Fruit fly (Drosophila melanogaster): ENCODE measurements around the gene Hr4.

Hr4 gene

dm6 chrX:1951391-1952066 lies 9.8 kb downstream of the Hr4 start:
- TF ChIP-seq insv (optimal IDR thresholded peaks at IDR 0.05) (no peak), Sin3A (optimal IDR thresholded peaks at IDR 0.05) (no peak), Myc (optimal IDR thresholded peaks at IDR 0.05) (no peak), h (optimal IDR thresholded peaks at IDR 0.05) (no peak), ttk (optimal IDR thresholded peaks at IDR 0.05) (no peak), psq (optimal IDR thresholded peaks at IDR 0.05) (no peak)

- TF ChIP-seq insv (optimal IDR thresholded peaks at IDR 0.05): no peak
- TF ChIP-seq psq (optimal IDR thresholded peaks at IDR 0.05): no peak
- no peak for TF ChIP-seq Sin3A (optimal IDR thresholded peaks at IDR 0.05)
- TF ChIP-seq ttk (optimal IDR thresholded peaks at IDR 0.05): no peak
- TF ChIP-seq Myc (optimal IDR thresholded peaks at IDR 0.05): no peak
- TF ChIP-seq h (optimal IDR thresholded peaks at IDR 0.05): no peak
Observed at dm6 chrX:1952898-1953297, 11.2 kb downstream of the Hr4 start.

dm6 chrX:1963192-1963590 lies 21.5 kb downstream of the Hr4 start:
- TF ChIP-seq ttk (optimal IDR thresholded peaks at IDR 0.05): no peak
- no peak for TF ChIP-seq insv (optimal IDR thresholded peaks at IDR 0.05)
- no peak for TF ChIP-seq Sin3A (optimal IDR thresholded peaks at IDR 0.05)
- no peak for TF ChIP-seq Myc (optimal IDR thresholded peaks at IDR 0.05)
- TF ChIP-seq psq (optimal IDR thresholded peaks at IDR 0.05): no peak
- no peak for TF ChIP-seq h (optimal IDR thresholded peaks at IDR 0.05)

- TF ChIP-seq h (optimal IDR thresholded peaks at IDR 0.05): no peak
- TF ChIP-seq insv (optimal IDR thresholded peaks at IDR 0.05): no peak
- no peak for TF ChIP-seq Myc (optimal IDR thresholded peaks at IDR 0.05)
- no peak for TF ChIP-seq ttk (optimal IDR thresholded peaks at IDR 0.05)
- TF ChIP-seq psq (optimal IDR thresholded peaks at IDR 0.05): no peak
- no peak for TF ChIP-seq Sin3A (optimal IDR thresholded peaks at IDR 0.05)
Observed at dm6 chrX:1963591-1964216, 22.0 kb downstream of the Hr4 start.

- no peak for TF ChIP-seq Sin3A (optimal IDR thresholded peaks at IDR 0.05)
- TF ChIP-seq psq (optimal IDR thresholded peaks at IDR 0.05): no peak
Observed at dm6 chrX:1964409-1965345, 22.9 kb downstream of the Hr4 start.

dm6 chrX:1965512-1965911 lies 23.8 kb downstream of the Hr4 start:
- no peak for TF ChIP-seq insv (optimal IDR thresholded peaks at IDR 0.05)
- TF ChIP-seq h (optimal IDR thresholded peaks at IDR 0.05): no peak
- no peak for TF ChIP-seq ttk (optimal IDR thresholded peaks at IDR 0.05)
- no peak for TF ChIP-seq psq (optimal IDR thresholded peaks at IDR 0.05)
- no peak for TF ChIP-seq Myc (optimal IDR thresholded peaks at IDR 0.05)
- no peak for TF ChIP-seq Sin3A (optimal IDR thresholded peaks at IDR 0.05)

- TF ChIP-seq Myc (optimal IDR thresholded peaks at IDR 0.05): no peak
- TF ChIP-seq Sin3A (optimal IDR thresholded peaks at IDR 0.05): no peak
- no peak for TF ChIP-seq insv (optimal IDR thresholded peaks at IDR 0.05)
- no peak for TF ChIP-seq ttk (optimal IDR thresholded peaks at IDR 0.05)
- no peak for TF ChIP-seq h (optimal IDR thresholded peaks at IDR 0.05)
- no peak for TF ChIP-seq psq (optimal IDR thresholded peaks at IDR 0.05)
Observed at dm6 chrX:1965979-1966778, 24.4 kb downstream of the Hr4 start.

- TF ChIP-seq Myc (optimal IDR thresholded peaks at IDR 0.05): no peak
- TF ChIP-seq ttk (optimal IDR thresholded peaks at IDR 0.05): no peak
- TF ChIP-seq Sin3A (optimal IDR thresholded peaks at IDR 0.05): no peak
- TF ChIP-seq psq (optimal IDR thresholded peaks at IDR 0.05): no peak
Observed at dm6 chrX:1966779-1967520, 25.2 kb downstream of the Hr4 start.

dm6 chrX:1968152-1968551 lies 26.4 kb downstream of the Hr4 start:
- TF ChIP-seq Sin3A (optimal IDR thresholded peaks at IDR 0.05) (no peak), h (optimal IDR thresholded peaks at IDR 0.05) (no peak), Myc (optimal IDR thresholded peaks at IDR 0.05) (no peak), psq (optimal IDR thresholded peaks at IDR 0.05) (no peak), insv (optimal IDR thresholded peaks at IDR 0.05) (no peak), ttk (optimal IDR thresholded peaks at IDR 0.05) (no peak)

- TF ChIP-seq h (optimal IDR thresholded peaks at IDR 0.05): no peak
- no peak for TF ChIP-seq Myc (optimal IDR thresholded peaks at IDR 0.05)
- TF ChIP-seq Sin3A (optimal IDR thresholded peaks at IDR 0.05): no peak
- TF ChIP-seq ttk (optimal IDR thresholded peaks at IDR 0.05): no peak
- TF ChIP-seq psq (optimal IDR thresholded peaks at IDR 0.05): no peak
- TF ChIP-seq insv (optimal IDR thresholded peaks at IDR 0.05): no peak
Observed at dm6 chrX:1968581-1969258, 27.0 kb downstream of the Hr4 start.

All from Kc167 (cell line).